Fruit fly (Drosophila melanogaster) whole organism, embryonic: Measurements from ENCODE around the gene Glys.

Experiments
- Bdp1 ChIP-seq: fragments of 200-800 bp; sonication (Bioruptor generic); optimal IDR thresholded peaks from 3 replicates; lab custom pipeline; 2016; ENCODE audit warnings: missing biosample characterization, missing genetic modification characterization
- Bgb ChIP-seq: fragments of 200-800 bp; sonication (Bioruptor generic); IDR thresholded peaks from 2 replicates; pipeline ENCODE4 v1.3.6; 2022; ENCODE audit warnings: missing biosample characterization, missing genetic modification characterization; ENCODE audit not compliant: partially characterized antibody
- CG10267 ChIP-seq: fragments of 200-800 bp; sonication (Bioruptor generic); optimal IDR thresholded peaks from 2 replicates; lab custom pipeline; 2018; ENCODE audit warnings: missing biosample characterization, mild to moderate bottlenecking, missing genetic modification characterization, moderate library complexity
- CG12155 ChIP-seq: fragments of 200-800 bp; sonication (Bioruptor generic); optimal IDR thresholded peaks from 3 replicates; lab custom pipeline; 2016; ENCODE audit warnings: missing biosample characterization, missing genetic modification characterization
- CG13424 ChIP-seq: fragments of 200-800 bp; sonication (Bioruptor generic); optimal IDR thresholded peaks from 2 replicates; lab custom pipeline; 2019; ENCODE audit warnings: missing biosample characterization, mild to moderate bottlenecking, missing genetic modification characterization, moderate library complexity
- CG14050 ChIP-seq: fragments of 200-800 bp; sonication (Bioruptor generic); IDR thresholded peaks from 3 replicates; pipeline ENCODE4 v1.3.6; 2022; ENCODE audit warnings: missing biosample characterization, missing genetic modification characterization
- CG17361 ChIP-seq: fragments of 200-800 bp; sonication (Bioruptor generic); IDR thresholded peaks from 3 replicates; pipeline ENCODE4 v1.3.6; 2022; ENCODE audit warnings: missing biosample characterization, missing genetic modification characterization
- CG17829 ChIP-seq: fragments of 200-800 bp; optimal IDR thresholded peaks from 2 replicates; lab custom pipeline; 2019; ENCODE audit warnings: missing biosample characterization, mild to moderate bottlenecking, missing genetic modification characterization, moderate library complexity
- CG17912 ChIP-seq: fragments of 200-800 bp; sonication (Bioruptor generic); optimal IDR thresholded peaks from 2 replicates; lab custom pipeline; 2018; ENCODE audit warnings: missing biosample characterization, mild to moderate bottlenecking, missing genetic modification characterization
- CG31365 ChIP-seq: fragments of 200-800 bp; sonication (Bioruptor generic); optimal IDR thresholded peaks from 2 replicates; lab custom pipeline; 2018; ENCODE audit warnings: missing biosample characterization, mild to moderate bottlenecking, missing genetic modification characterization
- CG3726 ChIP-seq: fragments of 200-800 bp; sonication (Bioruptor generic); IDR thresholded peaks from 3 replicates; pipeline ENCODE4, ENCODE4 v1.3.6; 2022; ENCODE audit warnings: missing biosample characterization, missing genetic modification characterization
- CG3838 ChIP-seq: fragments of 200-800 bp; sonication (Bioruptor generic); optimal IDR thresholded peaks from 3 replicates; lab custom pipeline; 2016; ENCODE audit warnings: missing biosample characterization, missing genetic modification characterization
- CG4820 ChIP-seq: fragments of 200-800 bp; sonication (Bioruptor generic); optimal IDR thresholded peaks from 3 replicates; lab custom pipeline; 2016; ENCODE audit warnings: missing biosample characterization, missing genetic modification characterization
- CG7271 ChIP-seq: fragments of 200-800 bp; sonication (Bioruptor generic); optimal IDR thresholded peaks from 2 replicates; lab custom pipeline; 2018; ENCODE audit warnings: missing biosample characterization, mild to moderate bottlenecking, missing genetic modification characterization, moderate library complexity
- CG7745 ChIP-seq: fragments of 200-800 bp; sonication (Bioruptor generic); optimal IDR thresholded peaks from 2 replicates; lab custom pipeline; 2018; ENCODE audit warnings: missing biosample characterization, mild to moderate bottlenecking, missing genetic modification characterization, moderate library complexity
- CG7839 ChIP-seq: fragments of 200-800 bp; sonication (Bioruptor generic); optimal IDR thresholded peaks from 3 replicates; lab custom pipeline; 2018; ENCODE audit warnings: missing biosample characterization, mild to moderate bottlenecking, missing genetic modification characterization, moderate library complexity
- Dp ChIP-seq: fragments of 200-800 bp; sonication (Bioruptor generic); optimal IDR thresholded peaks from 2 replicates; lab custom pipeline; 2018; ENCODE audit warnings: missing biosample characterization, mild to moderate bottlenecking, missing genetic modification characterization, moderate library complexity
- Elba2 ChIP-seq: fragments of 200-800 bp; sonication (Bioruptor generic); optimal IDR thresholded peaks from 3 replicates; lab custom pipeline; 2016; ENCODE audit warnings: missing biosample characterization, missing genetic modification characterization
- GATAe ChIP-seq: fragments of 200-800 bp; sonication (Bioruptor generic); conservative IDR thresholded peaks from 2 replicates; pipeline ENCODE4 v1.3.6; 2022; ENCODE audit warnings: missing biosample characterization, missing genetic modification characterization
- NC2α ChIP-seq: fragments of 200-800 bp; sonication (Bioruptor generic); optimal IDR thresholded peaks from 2 replicates; lab custom pipeline; 2016; ENCODE audit warnings: missing biosample characterization, missing genetic modification characterization
- PHDP ChIP-seq: fragments of 200-800 bp; sonication (Bioruptor generic); optimal IDR thresholded peaks from 3 replicates; lab custom pipeline; 2018; ENCODE audit warnings: missing biosample characterization, mild to moderate bottlenecking, missing genetic modification characterization, moderate library complexity
- Sry-β ChIP-seq: fragments of 200-800 bp; sonication (Bioruptor generic); optimal IDR thresholded peaks from 2 replicates; lab custom pipeline; 2018; ENCODE audit warnings: missing biosample characterization, mild to moderate bottlenecking, missing genetic modification characterization, moderate library complexity
- Ssrp ChIP-seq: fragments of 200-800 bp; sonication (Bioruptor generic); optimal IDR thresholded peaks from 2 replicates; lab custom pipeline; 2018; ENCODE audit warnings: missing biosample characterization, mild to moderate bottlenecking, missing genetic modification characterization, moderate library complexity
- YL-1 ChIP-seq: fragments of 200-800 bp; sonication (Bioruptor generic); optimal IDR thresholded peaks from 3 replicates; lab custom pipeline; 2017; ENCODE audit warnings: missing biosample characterization, mild to moderate bottlenecking, missing genetic modification characterization
- al ChIP-seq: fragments of 200-800 bp; sonication (Bioruptor generic); IDR thresholded peaks from 2 replicates; pipeline ENCODE4 v1.3.6; 2022; ENCODE audit warnings: missing biosample characterization, missing genetic modification characterization
- aop ChIP-seq: fragments of 200-800 bp; sonication (Bioruptor generic); IDR thresholded peaks from 2 replicates; pipeline ENCODE4 v1.3.6; 2022; ENCODE audit warnings: missing biosample characterization, missing genetic modification characterization
- ase ChIP-seq: fragments of 200-800 bp; sonication (Bioruptor generic); IDR thresholded peaks from 3 replicates; pipeline ENCODE4 v1.3.6; 2022; ENCODE audit warnings: missing biosample characterization, missing genetic modification characterization
- az2 ChIP-seq: fragments of 200-800 bp; sonication (Bioruptor generic); optimal IDR thresholded peaks from 3 replicates; lab custom pipeline; 2016; ENCODE audit warnings: missing biosample characterization, missing genetic modification characterization
- bab2 ChIP-seq: fragments of 200-800 bp; sonication (Bioruptor generic); optimal IDR thresholded peaks from 2 replicates; lab custom pipeline; 2016; ENCODE audit warnings: missing biosample characterization, missing genetic modification characterization
- cas ChIP-seq: fragments of 200-800 bp; sonication (Bioruptor generic); IDR thresholded peaks from 2 replicates; pipeline ENCODE4 v1.3.6; 2022; ENCODE audit warnings: missing biosample characterization, missing genetic modification characterization
- dysf ChIP-seq: fragments of 200-800 bp; sonication (Bioruptor generic); IDR thresholded peaks from 3 replicates; pipeline ENCODE4 v1.3.6; 2022; ENCODE audit warnings: missing biosample characterization, missing genetic modification characterization
- en ChIP-seq: fragments of 200-800 bp; sonication (Bioruptor generic); optimal IDR thresholded peaks from 2 replicates; lab custom pipeline; 2016; ENCODE audit warnings: missing biosample characterization, missing genetic modification characterization
- esg ChIP-seq: fragments of 200-800 bp; sonication (Bioruptor generic); conservative IDR thresholded peaks from 2 replicates; pipeline ENCODE4 v1.3.6; 2022; ENCODE audit warnings: missing biosample characterization, missing genetic modification characterization
- fu2 ChIP-seq: fragments of 200-800 bp; sonication (Bioruptor generic); optimal IDR thresholded peaks from 2 replicates; lab custom pipeline; 2016; ENCODE audit warnings: missing biosample characterization, missing genetic modification characterization
- lbe ChIP-seq: fragments of 200-800 bp; sonication (Bioruptor generic); optimal IDR thresholded peaks from 2 replicates; lab custom pipeline; 2016; ENCODE audit warnings: missing biosample characterization, mild to moderate bottlenecking, missing genetic modification characterization
- nmo ChIP-seq: fragments of 200-800 bp; sonication (Bioruptor generic); optimal IDR thresholded peaks from 2 replicates; lab custom pipeline; 2018; ENCODE audit warnings: missing biosample characterization, mild to moderate bottlenecking, missing genetic modification characterization, moderate library complexity
- onecut ChIP-seq: fragments of 200-800 bp; sonication (Bioruptor generic); IDR thresholded peaks from 2 replicates; pipeline ENCODE4 v1.3.6; 2022; ENCODE audit warnings: missing biosample characterization, missing genetic modification characterization
- p53 ChIP-seq: fragments of 200-800 bp; sonication (Bioruptor generic); optimal IDR thresholded peaks from 2 replicates; lab custom pipeline; 2016; ENCODE audit warnings: missing biosample characterization, missing genetic modification characterization
- pan ChIP-seq, 4 experiments: fragments of >200 bp in 3 of 4; fragments of 200-800 bp in 1 of 4; sonication (Bioruptor generic) in 1 of 4; optimal IDR thresholded peaks in 3 of 4; IDR thresholded peaks in 1 of 4; 2 replicates each; pipeline versions ENCODE4 v1.3.6 to Lab custom; 2017 to 2022; ENCODE audit warnings: missing biosample characterization in 2 of 4, missing genetic modification characterization in 2 of 4, mixed read lengths in 1 of 4
- prd ChIP-seq, 3 experiments: fragments of >200 bp in 2 of 3; fragments of 200-800 bp in 1 of 3; sonication (Bioruptor generic) in 1 of 3; optimal IDR thresholded peaks in 2 of 3; IDR thresholded peaks in 1 of 3; 2 replicates in 2 of 3; 3 replicates in 1 of 3; pipeline versions ENCODE4 v1.3.6 to Lab custom; 2017 to 2022; ENCODE audit warnings: missing biosample characterization in 1 of 3, missing genetic modification characterization in 1 of 3
- sc ChIP-seq, 3 experiments: fragments of >200 bp in 2 of 3; fragments of 200-800 bp in 1 of 3; sonication (Bioruptor generic) in 1 of 3; optimal IDR thresholded peaks; 2 replicates in 2 of 3; 3 replicates in 1 of 3; lab custom pipeline; 2017; ENCODE audit warnings: mild to moderate bottlenecking in 1 of 3, missing biosample characterization in 1 of 3, missing genetic modification characterization in 1 of 3, missing genetic modification reagents in 1 of 3
- sens ChIP-seq: fragments of 200-800 bp; sonication (Bioruptor generic); peaks from one replicate; lab custom pipeline; 2016; ENCODE audit warnings: missing biosample characterization, missing genetic modification characterization
- shn ChIP-seq: fragments of 200-800 bp; sonication (Bioruptor generic); optimal IDR thresholded peaks from 3 replicates; lab custom pipeline; 2016; ENCODE audit warnings: missing biosample characterization, missing genetic modification characterization
- tap ChIP-seq: fragments of 200-800 bp; optimal IDR thresholded peaks from 3 replicates; lab custom pipeline; 2019; ENCODE audit warnings: missing biosample characterization, mild to moderate bottlenecking, missing genetic modification characterization, moderate library complexity
- twi ChIP-seq: fragments of 200-800 bp; optimal IDR thresholded peaks from 2 replicates; lab custom pipeline; 2019; ENCODE audit warnings: missing biosample characterization, mild to moderate bottlenecking, missing genetic modification characterization, moderate library complexity
- zen ChIP-seq: fragments of 200-800 bp; sonication (Bioruptor generic); optimal IDR thresholded peaks from 3 replicates; lab custom pipeline; 2018; ENCODE audit warnings: missing biosample characterization, mild to moderate bottlenecking, missing genetic modification characterization, moderate library complexity
- zfh2 ChIP-seq: fragments of 200-800 bp; sonication (Bioruptor generic); optimal IDR thresholded peaks from 2 replicates; lab custom pipeline; 2016; ENCODE audit warnings: missing biosample characterization, missing genetic modification characterization

The Glys gene

dm6 chr3R:15117765-15118164, 29.6 kb downstream of the Glys start (continued):
- TF ChIP-seq sc (optimal IDR thresholded peaks at IDR 0.05; lab: Kevin White, UChicago) (no peak), sc (GFP tag; optimal IDR thresholded peaks at IDR 0.05; lab: Kevin White, UChicago) (no peak), CG13424 (tag; lab: Kevin White, UChicago) (peak; percentile 23), GATAe (GFP tag; lab: Robert Waterston, UW) (no peak), tap (tag; lab: Kevin White, UChicago) (peak; percentile 16), zen (tag; lab: Kevin White, UChicago) (no peak), onecut (GFP tag; lab: Robert Waterston, UW) (no peak), Bgb (GFP tag; lab: Robert Waterston, UW) (no peak), CG31365 (no peak), Sry-β (GFP tag; lab: Kevin White, UChicago) (no peak), Dp (no peak), PHDP (tag; lab: Kevin White, UChicago) (peak; percentile 56), shn (GFP tag; lab: Kevin White, UChicago) (no peak), NC2α (GFP tag; lab: Kevin White, UChicago) (no peak), CG12155 (GFP tag; lab: Kevin White, UChicago) (no peak), CG17912 (GFP tag; lab: Kevin White, UChicago) (no peak), CG3726 (GFP tag; lab: Robert Waterston, UW) (no peak), CG4820 (no peak), aop (GFP tag; lab: Robert Waterston, UW) (no peak), CG7745 (tag; lab: Kevin White, UChicago) (no peak), ase (GFP tag; lab: Robert Waterston, UW) (no peak)

dm6 chr3R:15114465-15115228, 32.7 kb downstream of the Glys start:
- no peak for TF ChIP-seq bab2
- TF ChIP-seq nmo (GFP tag; lab: Kevin White, UChicago) = peak; percentile 78
- peak; percentile 44 for TF ChIP-seq Ssrp (tag; lab: Kevin White, UChicago)
- peak; percentile 44 for TF ChIP-seq CG10267 (tag; lab: Kevin White, UChicago)
- no peak for TF ChIP-seq zen (tag; lab: Kevin White, UChicago)
- TF ChIP-seq twi (tag; lab: Kevin White, UChicago) = no peak
- no peak for TF ChIP-seq dysf (GFP tag; lab: Robert Waterston, UW)
- TF ChIP-seq pan (optimal IDR thresholded peaks at IDR 0.05; lab: Kevin White, UChicago) = no peak
- no peak for TF ChIP-seq pan (GFP tag; optimal IDR thresholded peaks at IDR 0.05 in 1 of 2, IDR thresholded peaks at IDR 0.05 in 1 of 2)
- TF ChIP-seq CG17829 (tag; lab: Kevin White, UChicago) = peak; percentile 43
- TF ChIP-seq fu2 = no peak
- TF ChIP-seq zfh2 (GFP tag; lab: Kevin White, UChicago) = no peak
- peak; percentile 48 for TF ChIP-seq CG7839
- no peak for TF ChIP-seq sc (optimal IDR thresholded peaks at IDR 0.05; lab: Kevin White, UChicago)
- TF ChIP-seq sc (GFP tag; optimal IDR thresholded peaks at IDR 0.05; lab: Kevin White, UChicago) = peak; percentile 11
- peak; percentile 42 for TF ChIP-seq az2 (GFP tag; lab: Kevin White, UChicago)
- no peak for TF ChIP-seq Bdp1
- no peak for TF ChIP-seq prd (optimal IDR thresholded peaks at IDR 0.05; lab: Kevin White, UChicago)
- TF ChIP-seq prd (GFP tag; IDR thresholded peaks at IDR 0.05; lab: Robert Waterston, UW) = no peak; the same call in 2 of the 3 replicates
- TF ChIP-seq p53 (GFP tag; lab: Kevin White, UChicago) = no peak
- TF ChIP-seq CG3838 (GFP tag; lab: Kevin White, UChicago) = no peak
- TF ChIP-seq YL-1 (GFP tag; lab: Kevin White, UChicago) = no peak
- no peak for TF ChIP-seq CG14050 (GFP tag; lab: Robert Waterston, UW)
- no peak for TF ChIP-seq esg (GFP tag; lab: Robert Waterston, UW)
- no peak for TF ChIP-seq Elba2 (GFP tag; lab: Kevin White, UChicago)
- TF ChIP-seq CG7271 (tag; lab: Kevin White, UChicago) = no peak
- no peak for TF ChIP-seq cas (GFP tag; lab: Robert Waterston, UW)
- no peak for TF ChIP-seq al
- TF ChIP-seq lbe (GFP tag; lab: Kevin White, UChicago) = no peak
- no peak for TF ChIP-seq en (GFP tag; lab: Kevin White, UChicago)
- TF ChIP-seq sens (GFP tag; lab: Kevin White, UChicago) = peak; percentile 84
- peak; percentile 76; the same call in 2 of the 3 replicates for TF ChIP-seq CG17361 (GFP tag; lab: Robert Waterston, UW)
